Worm (Caenorhabditis elegans): Measurements from ENCODE around the gene K09H11.6.

Gene K09H11.6

DNA sequence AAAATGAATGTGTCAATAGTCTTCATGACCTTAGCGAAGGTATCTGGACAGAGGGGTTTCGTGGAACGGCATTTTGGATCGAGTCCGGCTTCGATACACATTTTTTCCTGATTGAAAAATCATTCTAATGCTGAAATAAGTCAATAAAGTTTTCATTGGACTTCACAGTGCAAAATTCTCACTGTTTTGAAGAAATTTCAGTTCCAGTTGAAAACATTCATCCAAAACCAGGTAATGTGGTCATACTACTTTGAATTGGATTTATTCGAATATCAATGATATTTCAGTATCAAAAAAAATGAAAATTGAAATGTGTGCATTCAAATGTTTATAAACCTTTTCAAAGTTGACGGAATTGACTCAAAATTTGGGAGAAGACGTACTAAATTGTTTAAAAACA is 17.5 kb upstream of the K09H11.6 start, which contains the start of gene pgph-1:
Gene pgph-1, minus strand, starts transcription at position 101 of the 400 bp plus-strand sequence.
- TF ChIP-seq elt-2 (tag; optimal IDR thresholded peaks at IDR 0.05), result no peak
- no peak for TF ChIP-seq egl-5 (tag; optimal IDR thresholded peaks at IDR 0.05)
- no peak for TF ChIP-seq nhr-12 (tag; optimal IDR thresholded peaks at IDR 0.05)
- no peak for TF ChIP-seq egl-27 (tag; optimal IDR thresholded peaks at IDR 0.05)
- no peak for TF ChIP-seq ztf-11 (tag; optimal IDR thresholded peaks at IDR 0.05)

DNA sequence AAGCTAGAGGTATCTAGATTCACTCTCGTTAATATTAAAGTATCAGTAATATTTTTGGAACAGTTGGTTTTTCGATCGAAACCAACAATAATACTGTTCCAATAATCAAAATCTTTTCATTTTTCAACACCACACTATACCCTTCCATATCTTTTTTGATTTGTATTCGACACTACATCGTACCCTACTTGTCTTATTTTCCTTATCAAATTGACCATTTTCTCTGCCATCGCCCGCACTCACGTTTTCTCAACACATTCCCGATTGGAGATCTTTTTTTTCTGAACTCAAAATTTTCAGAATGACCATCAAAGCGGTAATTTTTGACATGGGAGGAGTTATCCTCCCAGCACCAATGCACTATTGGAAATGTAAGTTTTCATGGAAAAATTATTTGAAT is 11.6 kb upstream of the K09H11.6 start, which contains the start of gene acds-10:
Gene acds-10, plus strand, starts transcription at position 301 of the 400 bp plus-strand sequence.
- TF ChIP-seq pha-4 (tag; optimal IDR thresholded peaks at IDR 0.05), result no peak
- TF ChIP-seq mml-1 (tag; optimal IDR thresholded peaks at IDR 0.05), result no peak
- no peak for TF ChIP-seq nhr-12 (tag; optimal IDR thresholded peaks at IDR 0.05)
- TF ChIP-seq ceh-28 (tag; optimal IDR thresholded peaks at IDR 0.05), result no peak
- no peak for TF ChIP-seq lin-39 (tag; optimal IDR thresholded peaks at IDR 0.05)
- TF ChIP-seq elt-2 (tag; optimal IDR thresholded peaks at IDR 0.05), result peak; percentile 31
- TF ChIP-seq pqm-1 (tag; optimal IDR thresholded peaks at IDR 0.05), result peak; percentile 36

DNA sequence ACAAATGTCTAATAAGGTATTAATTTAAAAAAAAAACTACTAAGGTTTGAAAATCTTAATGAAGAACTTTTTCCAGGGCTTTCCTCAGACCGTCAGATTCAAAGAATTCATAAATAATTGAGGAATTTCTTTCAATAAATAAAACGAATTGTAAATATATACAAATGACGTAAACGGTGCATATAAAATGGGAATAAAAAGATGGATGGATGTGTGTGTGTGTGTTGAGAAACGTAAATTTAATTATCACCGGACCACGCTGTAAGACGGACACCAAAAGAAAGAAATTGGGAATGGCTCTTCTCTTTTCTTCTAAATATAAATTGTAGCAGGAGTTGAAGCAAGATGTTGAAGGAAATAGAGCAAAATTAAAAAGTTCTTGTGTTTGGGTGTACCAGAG is 10.3 kb upstream of the K09H11.6 start:
- TF ChIP-seq zag-1 (tag; optimal IDR thresholded peaks at IDR 0.05) (no peak), pqm-1 (tag; optimal IDR thresholded peaks at IDR 0.05) (no peak), sea-2 (GFP tag; optimal IDR thresholded peaks at IDR 0.05) (no peak), ztf-11 (tag; optimal IDR thresholded peaks at IDR 0.05) (no peak), pha-4 (tag; optimal IDR thresholded peaks at IDR 0.05) (no peak), nhr-43 (tag; optimal IDR thresholded peaks at IDR 0.05; ENCODE audit: poor library complexity, severe bottlenecking) (no peak), nhr-67 (tag; optimal IDR thresholded peaks at IDR 0.05) (no peak), ztf-4 (tag; optimal IDR thresholded peaks at IDR 0.05) (no peak), elt-1 (tag; optimal IDR thresholded peaks at IDR 0.05) (no peak)

DNA sequence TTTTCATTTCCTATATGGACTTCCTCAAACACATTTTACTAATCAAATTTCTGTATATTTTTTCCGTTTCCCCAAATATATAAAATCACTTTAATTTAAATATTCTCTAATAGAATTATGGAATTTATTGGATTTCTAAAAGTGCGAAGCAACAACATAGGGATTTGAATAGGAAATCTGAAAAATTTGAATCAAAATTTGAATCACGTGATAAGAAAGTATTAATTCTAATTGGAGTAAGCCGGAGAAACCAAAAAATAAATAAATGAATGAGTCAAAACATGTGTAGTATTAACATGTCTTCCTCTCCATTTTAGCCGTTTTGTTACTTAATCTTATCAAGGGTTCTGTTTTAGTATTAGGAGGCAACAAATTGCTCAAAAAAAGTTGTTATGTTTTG is 5.3 kb upstream of the K09H11.6 start:
- TF ChIP-seq eor-1 (tag; optimal IDR thresholded peaks at IDR 0.05), result no peak
- TF ChIP-seq aly-2 (tag; optimal IDR thresholded peaks at IDR 0.05), result no peak
- no peak for TF ChIP-seq lsy-12 (tag; optimal IDR thresholded peaks at IDR 0.05)
- TF ChIP-seq unc-62 (GFP tag; optimal IDR thresholded peaks at IDR 0.05), result no peak
- TF ChIP-seq nhr-43 (tag; optimal IDR thresholded peaks at IDR 0.05; ENCODE audit: poor library complexity, severe bottlenecking), result no peak
- TF ChIP-seq tbx-2 (tag; optimal IDR thresholded peaks at IDR 0.05), result no peak
- no peak for TF ChIP-seq nhr-23 (tag; optimal IDR thresholded peaks at IDR 0.05)
- no peak for TF ChIP-seq nhr-237 (tag; optimal IDR thresholded peaks at IDR 0.05)
- TF ChIP-seq snpc-4 (tag; optimal IDR thresholded peaks at IDR 0.05), result no peak
- no peak for TF ChIP-seq hmg-11 (tag; optimal IDR thresholded peaks at IDR 0.05)
- no peak for TF ChIP-seq fos-1 (tag; optimal IDR thresholded peaks at IDR 0.05)
- TF ChIP-seq mml-1 (tag; optimal IDR thresholded peaks at IDR 0.05), result no peak

DNA sequence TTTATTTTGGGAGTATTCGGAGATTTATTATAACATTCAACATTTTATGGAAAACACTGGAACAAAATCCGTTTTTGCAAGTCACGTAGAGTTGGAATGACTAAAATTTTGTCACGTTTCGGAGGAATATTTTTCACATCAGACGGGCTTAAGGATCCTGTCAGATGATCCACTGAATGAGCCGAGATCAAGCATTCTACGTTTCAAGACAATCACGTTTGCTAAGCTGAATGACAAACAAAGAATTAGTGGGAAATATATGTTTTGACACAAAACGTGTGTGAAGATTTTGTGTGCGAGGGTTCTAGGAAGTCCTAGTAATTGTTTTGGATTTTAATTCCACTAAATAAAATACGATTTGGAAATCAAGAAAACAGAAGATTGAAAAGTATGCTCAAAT is 3.5 kb upstream of the K09H11.6 start:
- TF ChIP-seq nhr-12 (tag; optimal IDR thresholded peaks at IDR 0.05) (no peak), ZK546.5 (tag; optimal IDR thresholded peaks at IDR 0.05) (no peak), elt-2 (tag; optimal IDR thresholded peaks at IDR 0.05) (no peak), nhr-237 (tag; optimal IDR thresholded peaks at IDR 0.05) (no peak)

DNA sequence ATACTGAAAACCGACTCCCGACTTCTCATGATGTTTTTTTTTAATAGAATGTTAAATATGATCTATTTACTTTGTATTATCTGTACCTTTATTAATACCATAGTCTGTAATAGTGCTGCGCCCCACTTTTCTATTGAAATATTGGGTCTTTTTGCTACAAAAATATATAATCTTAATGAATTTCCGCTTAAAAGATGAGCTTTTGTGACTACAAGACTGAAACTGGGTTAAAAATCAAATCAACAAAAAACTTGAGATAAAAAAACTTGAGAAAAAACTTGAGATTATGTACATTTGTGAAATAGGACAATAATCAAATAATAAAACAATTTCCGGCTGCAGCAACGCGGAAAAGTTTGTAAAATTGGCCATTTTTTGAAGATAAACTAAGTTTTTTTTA is 5.2 kb downstream of the K09H11.6 start, which contains the start of gene K09H11.15:
Gene K09H11.15, minus strand, starts transcription at position 101 of the 400 bp plus-strand sequence.
- TF ChIP-seq ama-1 (optimal IDR thresholded peaks at IDR 0.05) (no peak), nhr-43 (tag; optimal IDR thresholded peaks at IDR 0.05; ENCODE audit: poor library complexity, severe bottlenecking) (no peak), nfya-1 (tag; optimal IDR thresholded peaks at IDR 0.05; ENCODE audit: insufficient read depth) (no peak), ZK546.5 (tag; optimal IDR thresholded peaks at IDR 0.05) (no peak), sea-2 (GFP tag; optimal IDR thresholded peaks at IDR 0.05) (no peak), jun-1 (tag; optimal IDR thresholded peaks at IDR 0.05) (no peak), mdl-1 (tag; optimal IDR thresholded peaks at IDR 0.05) (no peak), egl-5 (tag; optimal IDR thresholded peaks at IDR 0.05) (no peak), ceh-9 (tag; optimal IDR thresholded peaks at IDR 0.05) (no peak), lin-15B (tag; optimal IDR thresholded peaks at IDR 0.05) (no peak), elt-1 (tag; optimal IDR thresholded peaks at IDR 0.05) (no peak), R02D3.7 (tag; optimal IDR thresholded peaks at IDR 0.05) (no peak), nhr-12 (tag; optimal IDR thresholded peaks at IDR 0.05) (no peak), ztf-4 (tag; optimal IDR thresholded peaks at IDR 0.05) (no peak)

Measured in whole organism, L3 larva.